ENCODE assay signal across 1 worm cellular context in the genomic region with DNA sequence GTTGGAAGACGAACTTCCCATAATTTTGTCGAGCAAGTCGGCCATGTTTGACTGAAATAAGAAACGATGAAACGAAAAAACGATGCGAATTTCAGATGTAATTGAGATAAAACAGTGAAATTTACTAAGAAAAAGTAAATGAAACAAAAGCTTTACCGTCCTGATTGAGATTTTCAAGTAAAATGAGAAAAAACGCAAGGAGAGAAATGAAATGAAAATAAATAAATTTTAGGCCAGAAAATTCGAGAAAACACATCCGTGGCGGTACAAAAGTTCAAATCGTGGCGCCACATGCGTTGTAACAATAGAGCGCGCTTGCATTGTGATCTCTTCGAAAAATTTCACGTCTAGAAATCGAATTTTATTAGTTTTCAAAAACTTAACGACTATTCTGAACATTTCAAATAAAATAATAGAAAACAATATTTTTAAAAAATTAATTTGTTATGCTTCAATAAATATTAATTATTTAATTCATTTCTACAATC.
TF ChIP-seq lines count a peak whose summit lies in the region.

A gene (minus strand): TSS at position 51 of the 488 bp plus-strand sequence.
A gene (plus strand): TSS at position 332 of the 488 bp plus-strand sequence.

TF ChIP-seq in whole organism, young adult, 124 proteins besides CTCF, POLR2A, EP300 and RAD21 (continued from another document):
- peak; percentile 51 for TF ChIP-seq him-1 (tag; optimal IDR thresholded peaks at IDR 0.05; lab: Kevin White, UChicago)
- no peak for TF ChIP-seq sea-2 (GFP tag; IDR thresholded peaks at IDR 0.05; lab: Robert Waterston, UW)
- TF ChIP-seq egl-18 (GFP tag; IDR thresholded peaks at IDR 0.05; lab: Robert Waterston, UW) = no peak
- peak; percentile 99 for TF ChIP-seq hsf-1 (GFP tag; IDR thresholded peaks at IDR 0.05; lab: Robert Waterston, UW)
- TF ChIP-seq B0019.2 (GFP tag; conservative IDR thresholded peaks at IDR 0.05; lab: Robert Waterston, UW) = peak; percentile 82
- no peak for TF ChIP-seq F22D6.2 (tag; optimal IDR thresholded peaks at IDR 0.05; lab: Kevin White, UChicago)
- TF ChIP-seq B0261.1 (tag; optimal IDR thresholded peaks at IDR 0.05; lab: Kevin White, UChicago) = no peak
- no peak for TF ChIP-seq ztf-28 (GFP tag; IDR thresholded peaks at IDR 0.05; lab: Robert Waterston, UW)
- TF ChIP-seq Y79H2A.3 (GFP tag; conservative IDR thresholded peaks at IDR 0.05; lab: Robert Waterston, UW) = no peak
- TF ChIP-seq lin-35 (GFP tag; optimal IDR thresholded peaks at IDR 0.05; lab: Kevin White, UChicago) = no peak
- TF ChIP-seq chd-7 (tag; optimal IDR thresholded peaks at IDR 0.05; lab: Kevin White, UChicago) = no peak
- no peak for TF ChIP-seq ZK185.1 (tag; optimal IDR thresholded peaks at IDR 0.05; lab: Kevin White, UChicago; ENCODE audit: poor library complexity, severe bottlenecking)
- no peak for TF ChIP-seq T26A5.8 (tag; optimal IDR thresholded peaks at IDR 0.05; lab: Kevin White, UChicago)
- peak; percentile 91 for TF ChIP-seq snpc-3.4 (tag; optimal IDR thresholded peaks at IDR 0.05; lab: Kevin White, UChicago)
- TF ChIP-seq hrde-1 (tag; optimal IDR thresholded peaks at IDR 0.05; lab: Kevin White, UChicago; ENCODE audit: borderline replicate concordance) = peak; percentile 98
- TF ChIP-seq lin-54 (GFP tag; optimal IDR thresholded peaks at IDR 0.05; lab: Kevin White, UChicago) = peak; percentile 88
- TF ChIP-seq K11D2.4 (GFP tag; IDR thresholded peaks at IDR 0.05; lab: Robert Waterston, UW) = no peak
- TF ChIP-seq let-607 (tag; optimal IDR thresholded peaks at IDR 0.05; lab: Kevin White, UChicago) = no peak
- no peak for TF ChIP-seq ama-1 (optimal IDR thresholded peaks at IDR 0.05; lab: Kevin White, UChicago)
- TF ChIP-seq ama-1 (GFP tag; optimal IDR thresholded peaks at IDR 0.05; lab: Kevin White, UChicago) = no peak
- TF ChIP-seq snpc-1.1 (tag; optimal IDR thresholded peaks at IDR 0.05; lab: Kevin White, UChicago; ENCODE audit: insufficient read depth) = peak; percentile 43
- no peak for TF ChIP-seq cebp-1 (GFP tag; IDR thresholded peaks at IDR 0.05; lab: Robert Waterston, UW)
- no peak for TF ChIP-seq cebp-1 (tag; optimal IDR thresholded peaks at IDR 0.05; lab: Kevin White, UChicago)
- peak; percentile 7 for TF ChIP-seq ztf-18 (tag; optimal IDR thresholded peaks at IDR 0.05; lab: Kevin White, UChicago)
- TF ChIP-seq die-1 (tag; optimal IDR thresholded peaks at IDR 0.05; lab: Kevin White, UChicago) = no peak
- peak; percentile 89 for TF ChIP-seq mcd-1 (GFP tag; IDR thresholded peaks at IDR 0.05; lab: Robert Waterston, UW)
- no peak for TF ChIP-seq ceh-100 (GFP tag; IDR thresholded peaks at IDR 0.05; lab: Robert Waterston, UW)
- no peak for TF ChIP-seq Y67H2A.10 (GFP tag; conservative IDR thresholded peaks at IDR 0.05; lab: Robert Waterston, UW)
- TF ChIP-seq ets-4 (GFP tag; optimal IDR thresholded peaks at IDR 0.05; lab: Kevin White, UChicago) = no peak
- 0 out of 2 replicates have a peak, but pooled peaks have one; percentile 17 for TF ChIP-seq attf-6 (GFP tag; IDR thresholded peaks at IDR 0.05; lab: Robert Waterston, UW)
- no peak for TF ChIP-seq attf-5 (GFP tag; optimal IDR thresholded peaks at IDR 0.05; lab: Kevin White, UChicago)
- no peak for TF ChIP-seq egl-44 (GFP tag; IDR thresholded peaks at IDR 0.05; lab: Robert Waterston, UW)
- no peak for TF ChIP-seq tbx-9 (tag; optimal IDR thresholded peaks at IDR 0.05; lab: Kevin White, UChicago; ENCODE audit: borderline replicate concordance)
- no peak for TF ChIP-seq unc-62 (GFP tag; optimal IDR thresholded peaks at IDR 0.05; lab: Kevin White, UChicago)
- TF ChIP-seq cebp-2 (GFP tag; IDR thresholded peaks at IDR 0.05; lab: Robert Waterston, UW) = no peak
- peak; percentile 66; the same call in 1 of the 2 replicates for TF ChIP-seq C17E4.6 (GFP tag; IDR thresholded peaks at IDR 0.05; lab: Robert Waterston, UW)
- TF ChIP-seq lin-40 (tag; optimal IDR thresholded peaks at IDR 0.05; lab: Kevin White, UChicago) = no peak
- TF ChIP-seq egrh-3 (GFP tag; IDR thresholded peaks at IDR 0.05; lab: Robert Waterston, UW) = no peak
- no peak for TF ChIP-seq ceh-27 (GFP tag; optimal IDR thresholded peaks at IDR 0.05; lab: Kevin White, UChicago)
- no peak for TF ChIP-seq bed-1 (GFP tag; IDR thresholded peaks at IDR 0.05; lab: Robert Waterston, UW)
- no peak for TF ChIP-seq F10E7.11 (tag; optimal IDR thresholded peaks at IDR 0.05; lab: Kevin White, UChicago)
- no peak for TF ChIP-seq F55B11.4 (tag; optimal IDR thresholded peaks at IDR 0.05; lab: Kevin White, UChicago; ENCODE audit: borderline replicate concordance, insufficient read depth)
- no peak for TF ChIP-seq attf-3 (GFP tag; conservative IDR thresholded peaks at IDR 0.05; lab: Robert Waterston, UW)
- TF ChIP-seq efl-1 (GFP tag; optimal IDR thresholded peaks at IDR 0.05; lab: Kevin White, UChicago) = peak; percentile 97
- no peak for TF ChIP-seq rec-8 (tag; optimal IDR thresholded peaks at IDR 0.05; lab: Kevin White, UChicago)
- no peak for TF ChIP-seq bed-2 (GFP tag; IDR thresholded peaks at IDR 0.05; lab: Robert Waterston, UW)
- peak; percentile 70 for TF ChIP-seq athp-1 (tag; optimal IDR thresholded peaks at IDR 0.05; lab: Kevin White, UChicago)
TF ChIP-seq in whole organism, young adult: peak in this region for 38.
